Worm (Caenorhabditis elegans) whole organism, young adult: Measurements from ENCODE around the gene nsph-4.3.

Experiments used
- let-607 ChIP-seq, 2 experiments: fragments of 200-800 bp in 1 of 2; sonication (Bioruptor generic) in 1 of 2; sonication (generic microtip) in 1 of 2; optimal IDR thresholded peaks; 2 replicates each; lab custom pipeline; 2016 to 2018; ENCODE audit warnings: mild to moderate bottlenecking in 2 of 2, missing compliant biosample characterization in 2 of 2, missing genetic modification characterization in 2 of 2, moderate library complexity in 2 of 2, missing genotype in 1 of 2
- snpc-4 ChIP-seq, 5 experiments: fragments of 150-350 bp in 1 of 5; sonication (generic microtip) in 4 of 5; optimal IDR thresholded peaks; 2 replicates each; lab custom pipeline; 2014 to 2018; ENCODE audit warnings: missing genetic modification characterization in 5 of 5, missing biosample characterization in 3 of 5, antibody characterized with exemption in 2 of 5, mild to moderate bottlenecking in 2 of 5, missing compliant biosample characterization in 2 of 5, missing genotype in 2 of 5, moderate library complexity in 2 of 5, missing genetic modification reagents in 1 of 5
- tbp1 ChIP-seq: fragments of 200-800 bp; sonication (Bioruptor generic); optimal IDR thresholded peaks from 2 replicates; lab custom pipeline; 2018; ENCODE audit warnings: mild to moderate bottlenecking, missing genetic modification characterization, missing compliant biosample characterization

DNA sequence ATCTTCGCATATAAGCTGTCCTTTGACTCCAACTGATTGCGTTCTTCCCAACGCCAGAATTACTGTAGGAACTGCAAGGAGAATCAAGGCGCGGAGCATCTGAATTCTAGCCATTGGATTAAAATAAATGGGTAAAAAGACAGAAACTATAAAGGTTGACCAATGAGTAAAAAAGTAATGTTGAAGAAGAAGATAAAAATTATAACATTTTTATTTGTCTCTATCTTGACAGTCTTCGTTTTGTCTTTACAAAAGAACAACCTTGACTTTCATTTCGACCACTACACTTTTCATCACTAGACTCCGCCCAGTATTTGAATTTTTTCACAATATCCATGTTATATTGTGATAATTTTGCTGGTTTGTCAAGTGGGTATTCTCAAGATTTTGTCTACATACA lies 43.8 kb downstream of the nsph-4.3 start, which contains the start of gene ttr-8:
- TF ChIP-seq let-607 (tag; optimal IDR thresholded peaks at IDR 0.05; lab: Kevin White, UChicago): no peak
- TF ChIP-seq snpc-4 (GFP tag; optimal IDR thresholded peaks at IDR 0.05; lab: Kevin White, UChicago): no peak
- no peak for TF ChIP-seq snpc-4 (tag; optimal IDR thresholded peaks at IDR 0.05; lab: Kevin White, UChicago)
- no peak for TF ChIP-seq tbp1 (GFP tag; lab: Kevin White, UChicago)
